Worm (Caenorhabditis elegans) whole organism, L1 larva: ENCODE results near the gene srbc-43.

Experiments
- C04F5.9 ChIP-seq: sonication (generic microtip); optimal IDR thresholded peaks from 2 replicates; lab custom pipeline; 2016; ENCODE audit warnings: missing genetic modification characterization, missing compliant biosample characterization
- C34B4.2 ChIP-seq: sonication (generic microtip); optimal IDR thresholded peaks from 2 replicates; lab custom pipeline; 2017; ENCODE audit warnings: mild to moderate bottlenecking, missing genetic modification characterization, missing compliant biosample characterization
- F16B12.6 ChIP-seq: fragments of 150-350 bp; optimal IDR thresholded peaks from 2 replicates; lab custom pipeline; 2014; ENCODE audit warnings: missing biosample characterization, missing genetic modification characterization
- Y116A8C.19 ChIP-seq: sonication (generic microtip); optimal IDR thresholded peaks from 2 replicates; lab custom pipeline; 2016; ENCODE audit warnings: missing compliant biosample characterization, missing genetic modification characterization, borderline replicate concordance
- aha-1 ChIP-seq: fragments of 150-350 bp; optimal IDR thresholded peaks from 2 replicates; lab custom pipeline; 2014; ENCODE audit warnings: missing biosample characterization, missing genetic modification characterization
- ceh-63 ChIP-seq: fragments of 200-800 bp; sonication (Bioruptor generic); optimal IDR thresholded peaks from 2 replicates; lab custom pipeline; 2018; ENCODE audit warnings: mild to moderate bottlenecking, missing genetic modification characterization, missing compliant biosample characterization
- ceh-82 ChIP-seq, 3 experiments: fragments of 150-350 bp in 1 of 3; sonication (generic microtip) in 2 of 3; optimal IDR thresholded peaks; 2 replicates each; lab custom pipeline; 2014 to 2017; ENCODE audit warnings: missing biosample characterization in 3 of 3, missing genetic modification characterization in 3 of 3
- ceh-88 ChIP-seq: fragments of 200-800 bp; sonication (Bioruptor generic); IDR thresholded peaks from 2 replicates; pipeline ENCODE4 v1.3.6; 2022; ENCODE audit warnings: missing genetic modification characterization, missing compliant biosample characterization
- ceh-90 ChIP-seq: sonication (generic microtip); optimal IDR thresholded peaks from 2 replicates; lab custom pipeline; 2016; ENCODE audit warnings: missing genetic modification characterization, missing compliant biosample characterization
- efl-1 ChIP-seq, 4 experiments: fragments of 150-350 bp; optimal IDR thresholded peaks in 3 of 4; peaks in 1 of 4; 1 replicate in 1 of 4; 2 replicates in 3 of 4; lab custom pipeline; 2014; ENCODE audit warnings: missing biosample characterization in 2 of 4, missing genetic modification characterization in 2 of 4, missing genetic modification reagents in 2 of 4
- efl-3 ChIP-seq: fragments of 200-800 bp; sonication (Bioruptor generic); optimal IDR thresholded peaks from 2 replicates; lab custom pipeline; 2018; ENCODE audit warnings: mild to moderate bottlenecking, missing genetic modification characterization, missing compliant biosample characterization
- elt-2 ChIP-seq: sonication (generic microtip); optimal IDR thresholded peaks from 2 replicates; lab custom pipeline; 2016; ENCODE audit warnings: missing genetic modification characterization, mild to moderate bottlenecking, inconsistent platforms, missing compliant biosample characterization, missing genetic modification reagents
- ets-5 ChIP-seq: fragments of 200-800 bp; sonication (Bioruptor generic); IDR thresholded peaks from 2 replicates; pipeline ENCODE4 v1.3.6; 2022; ENCODE audit warnings: missing genetic modification characterization, missing compliant biosample characterization
- fkh-10 ChIP-seq: sonication (generic microtip); optimal IDR thresholded peaks from 2 replicates; lab custom pipeline; 2017; ENCODE audit warnings: missing biosample characterization, missing genetic modification reagents, missing genetic modification characterization
- hlh-4 ChIP-seq: sonication (generic microtip); optimal IDR thresholded peaks from 2 replicates; lab custom pipeline; 2016; ENCODE audit warnings: mild to moderate bottlenecking, missing genetic modification characterization, missing compliant biosample characterization
- irx-1 ChIP-seq: sonication (generic microtip); optimal IDR thresholded peaks from 2 replicates; lab custom pipeline; 2016; ENCODE audit warnings: missing genetic modification characterization, missing compliant biosample characterization
- isw-1 ChIP-seq: fragments of 200-800 bp; sonication (Bioruptor generic); IDR thresholded peaks from 2 replicates; pipeline ENCODE4 v1.3.6; 2022; ENCODE audit warnings: missing genetic modification characterization, missing compliant biosample characterization
- lin-14 ChIP-seq: fragments of 200-800 bp; sonication (Bioruptor generic); optimal IDR thresholded peaks from 2 replicates; lab custom pipeline; 2018; ENCODE audit warnings: mild to moderate bottlenecking, missing genetic modification characterization, moderate library complexity, missing compliant biosample characterization
- lin-15B ChIP-seq: fragments of 150-350 bp; sonication (generic microtip); optimal IDR thresholded peaks from 3 replicates; lab custom pipeline; 2014; ENCODE audit warnings: missing biosample characterization, missing genetic modification characterization
- lir-3 ChIP-seq: sonication (generic microtip); optimal IDR thresholded peaks from 2 replicates; lab custom pipeline; 2016; ENCODE audit warnings: mild to moderate bottlenecking, missing genetic modification characterization, moderate library complexity, missing compliant biosample characterization; ENCODE audit not compliant: poor library complexity
- mef-2 ChIP-seq: fragments of 150-350 bp; optimal IDR thresholded peaks from 2 replicates; lab custom pipeline; 2014; ENCODE audit warnings: missing biosample characterization, missing genetic modification characterization
- nhr-11 ChIP-seq: fragments of 150-350 bp; optimal IDR thresholded peaks from 2 replicates; lab custom pipeline; 2014; ENCODE audit warnings: missing biosample characterization, missing genetic modification characterization
- nhr-12 ChIP-seq: sonication (generic microtip); optimal IDR thresholded peaks from 2 replicates; lab custom pipeline; 2017; ENCODE audit warnings: missing biosample characterization, missing genetic modification characterization
- nhr-20 ChIP-seq: sonication (generic microtip); optimal IDR thresholded peaks from 2 replicates; lab custom pipeline; 2016; ENCODE audit warnings: mild to moderate bottlenecking, missing genetic modification characterization, missing compliant biosample characterization
- nhr-237 ChIP-seq: fragments of 150-350 bp; optimal IDR thresholded peaks from 2 replicates; lab custom pipeline; 2014; ENCODE audit warnings: missing biosample characterization, missing genetic modification characterization
- nhr-47 ChIP-seq: sonication (generic microtip); optimal IDR thresholded peaks from 2 replicates; lab custom pipeline; 2016; ENCODE audit warnings: mild to moderate bottlenecking, missing genetic modification characterization, moderate library complexity, missing compliant biosample characterization
- nhr-71 ChIP-seq: sonication (generic microtip); optimal IDR thresholded peaks from 2 replicates; lab custom pipeline; 2016; ENCODE audit warnings: mild to moderate bottlenecking, missing genetic modification characterization, moderate library complexity, missing compliant biosample characterization
- nhr-76 ChIP-seq: sonication (generic microtip); optimal IDR thresholded peaks from 2 replicates; lab custom pipeline; 2017; ENCODE audit warnings: missing biosample characterization, missing genetic modification characterization
- nhr-90 ChIP-seq: sonication (generic microtip); optimal IDR thresholded peaks from 2 replicates; lab custom pipeline; 2016; ENCODE audit warnings: mild to moderate bottlenecking, missing genetic modification characterization, missing compliant biosample characterization; ENCODE audit not compliant: poor library complexity
- snpc-4 ChIP-seq: fragments of 150-350 bp; optimal IDR thresholded peaks from 2 replicates; lab custom pipeline; 2014; ENCODE audit warnings: missing biosample characterization, missing genetic modification characterization
- sptf-1 ChIP-seq: fragments of 150-350 bp; optimal IDR thresholded peaks from 2 replicates; lab custom pipeline; 2014; ENCODE audit warnings: missing biosample characterization, missing genetic modification characterization
- tbx-2 ChIP-seq: sonication (generic microtip); optimal IDR thresholded peaks from 2 replicates; lab custom pipeline; 2016; ENCODE audit warnings: missing genetic modification characterization, missing compliant biosample characterization
- tlp-1 ChIP-seq: fragments of 150-350 bp; optimal IDR thresholded peaks from 2 replicates; lab custom pipeline; 2014; ENCODE audit warnings: missing biosample characterization, missing genetic modification characterization
- unc-62 ChIP-seq: fragments of 150-350 bp; optimal IDR thresholded peaks from 2 replicates; lab custom pipeline; 2014; ENCODE audit warnings: missing biosample characterization, missing genetic modification reagents, missing genetic modification characterization
- unc-98 ChIP-seq: fragments of 200-800 bp; sonication (Bioruptor generic); IDR thresholded peaks from 2 replicates; pipeline ENCODE4 v1.3.6; 2022; ENCODE audit warnings: missing genetic modification characterization, missing compliant biosample characterization
- zag-1 ChIP-seq: fragments of 150-350 bp; optimal IDR thresholded peaks from 2 replicates; lab custom pipeline; 2014; ENCODE audit warnings: missing biosample characterization, missing genetic modification characterization

The srbc-43 gene

ce11 chrV:12790188-12790587 lies at the start of gene srbc-43:
Gene srbc-43 (minus strand): TSS chrV:12790518.
- TF ChIP-seq Y116A8C.19: no peak
- TF ChIP-seq elt-2 (tag; lab: Kevin White, UChicago): peak; percentile 7
- no peak for TF ChIP-seq efl-3 (GFP tag; lab: Kevin White, UChicago)

ce11 chrV:12835388-12835787 lies 45.1 kb upstream of the srbc-43 start, which contains the start of gene C44H9.4:
Gene C44H9.4 (plus strand): TSS chrV:12835688.
- no peak for TF ChIP-seq irx-1 (tag; lab: Kevin White, UChicago)
- TF ChIP-seq elt-2 (tag; lab: Kevin White, UChicago): no peak
- TF ChIP-seq unc-98: no peak

DNA sequence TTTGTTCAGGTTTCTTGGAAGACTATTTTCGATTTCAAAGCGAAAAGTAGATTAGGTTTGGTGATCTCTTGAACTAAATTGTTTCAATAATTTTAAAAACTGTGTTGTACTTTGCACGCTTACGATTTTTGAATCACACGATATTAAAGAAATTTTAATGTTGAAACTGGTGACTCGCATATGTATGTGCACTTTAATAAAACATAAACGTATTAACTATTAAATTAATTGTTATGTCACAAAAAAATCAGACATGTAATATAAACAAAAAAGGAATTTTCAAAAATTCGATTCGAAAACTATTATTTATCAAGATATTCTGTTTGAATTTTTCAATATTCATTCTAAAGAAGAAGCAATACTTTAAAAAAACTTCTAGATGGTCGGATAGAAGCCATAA lies 36.9 kb upstream of the srbc-43 start, which contains the start of gene ugt-15:
Gene ugt-15, plus strand, starts transcription at position 301 of the 400 bp plus-strand sequence.
- TF ChIP-seq C34B4.2 (tag; lab: Kevin White, UChicago) (no peak), ceh-82 (tag; optimal IDR thresholded peaks at IDR 0.05; lab: Kevin White, UChicago) (no peak), lin-14 (GFP tag; lab: Kevin White, UChicago) (no peak), ets-5 (GFP tag; lab: Robert Waterston, UW) (no peak), efl-1 (optimal IDR thresholded peaks at IDR 0.05; lab: Kevin White, UChicago) (no peak), efl-1 (GFP tag; optimal IDR thresholded peaks at IDR 0.05 in 1 of 2; lab: Kevin White, UChicago) (no peak), efl-3 (GFP tag; lab: Kevin White, UChicago) (no peak), nhr-76 (tag; lab: Kevin White, UChicago) (no peak), ceh-63 (GFP tag; lab: Kevin White, UChicago) (no peak), snpc-4 (no peak), nhr-90 (tag; lab: Kevin White, UChicago) (no peak), nhr-237 (no peak)
- TF ChIP-seq, all 84 proteins: peak for 0

DNA sequence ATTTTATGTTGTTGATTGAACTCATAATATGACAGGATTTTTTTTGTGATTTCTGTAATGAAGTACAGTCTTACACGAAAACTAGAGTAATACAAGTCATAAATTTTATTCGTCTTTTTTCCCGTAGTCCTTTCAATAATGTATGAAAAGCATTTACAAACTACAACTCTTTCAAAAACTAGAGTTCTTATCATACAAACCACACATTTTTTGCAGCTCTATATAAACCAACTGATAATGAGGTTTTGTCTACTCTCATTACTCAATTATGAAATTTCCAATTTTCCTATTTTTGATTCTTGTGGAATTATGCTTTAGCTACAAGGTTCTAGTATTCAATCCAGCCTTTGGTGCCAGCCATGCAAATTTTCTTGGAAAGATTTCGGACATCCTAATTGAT lies 34.5 kb upstream of the srbc-43 start, which contains the start of gene ugt-16:
Gene ugt-16, plus strand, starts transcription at position 248 of the 400 bp plus-strand sequence.
- TF ChIP-seq nhr-20 (tag; lab: Kevin White, UChicago) (peak; percentile 50), zag-1 (tag; lab: Kevin White, UChicago) (no peak), elt-2 (tag; lab: Kevin White, UChicago) (peak; percentile 78), nhr-11 (tag; lab: Kevin White, UChicago) (no peak), ets-5 (GFP tag; lab: Robert Waterston, UW) (no peak)
- TF ChIP-seq, all 84 proteins: peak for 2

ce11 chrV:12822065-12822464 lies 31.7 kb upstream of the srbc-43 start:
- TF ChIP-seq elt-2 (tag; lab: Kevin White, UChicago) (peak; percentile 64), unc-62 (no peak), nhr-20 (tag; lab: Kevin White, UChicago) (peak; percentile 44)

ce11 chrV:12819792-12820453 lies 29.6 kb upstream of the srbc-43 start, which contains the start of the genes ZC443.4 and ugt-18:
Gene ZC443.4 (minus strand): TSS chrV:12819886.
Gene ugt-18 (plus strand): TSS chrV:12820260.
- no peak for TF ChIP-seq nhr-11 (tag; lab: Kevin White, UChicago)
- no peak for TF ChIP-seq nhr-71 (tag; lab: Kevin White, UChicago)
- no peak for TF ChIP-seq lin-15B
- no peak for TF ChIP-seq aha-1 (tag; lab: Kevin White, UChicago)
- TF ChIP-seq elt-2 (tag; lab: Kevin White, UChicago): peak; percentile 19
- no peak for TF ChIP-seq nhr-47

DNA sequence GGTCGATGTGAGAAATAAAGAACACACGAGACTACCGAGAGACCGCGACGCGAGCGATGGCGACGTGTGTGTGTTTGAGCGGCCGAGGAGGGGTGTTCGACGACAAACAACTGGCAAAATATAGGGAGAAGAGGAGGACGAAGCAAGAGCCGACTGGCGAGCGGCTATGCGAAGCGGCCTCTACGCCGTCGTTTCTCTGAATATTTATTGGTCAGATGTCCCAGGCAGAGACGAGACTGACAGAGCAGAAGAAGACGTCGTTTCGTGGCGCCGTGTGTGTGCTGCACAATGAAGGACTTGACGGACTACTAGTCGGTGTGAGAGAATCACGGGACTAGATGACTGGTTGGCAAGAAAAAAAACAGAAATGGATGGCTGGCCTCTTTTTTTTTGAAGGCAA lies 28.8 kb upstream of the srbc-43 start:
- TF ChIP-seq tbx-2 (tag; lab: Kevin White, UChicago) (no peak), mef-2 (no peak), efl-3 (GFP tag; lab: Kevin White, UChicago) (no peak), irx-1 (tag; lab: Kevin White, UChicago) (no peak), nhr-12 (tag; lab: Kevin White, UChicago) (no peak), C34B4.2 (tag; lab: Kevin White, UChicago) (no peak), lin-15B (no peak), hlh-4 (tag; lab: Kevin White, UChicago) (no peak), nhr-20 (tag; lab: Kevin White, UChicago) (peak; percentile 20), fkh-10 (GFP tag; lab: Kevin White, UChicago) (peak; percentile 42), efl-1 (optimal IDR thresholded peaks at IDR 0.05; lab: Kevin White, UChicago) (no peak), efl-1 (GFP tag; optimal IDR thresholded peaks at IDR 0.05 in 1 of 2; lab: Kevin White, UChicago) (peak in 1 of 2 experiments; percentile 64), C04F5.9 (no peak), lin-14 (GFP tag; lab: Kevin White, UChicago) (peak; percentile 81), ceh-82 (tag; optimal IDR thresholded peaks at IDR 0.05; lab: Kevin White, UChicago) (peak in 1 of 3 experiments; percentile 52), tlp-1 (tag; lab: Kevin White, UChicago) (no peak), ceh-88 (GFP tag; lab: Robert Waterston, UW) (no peak), ceh-90 (no peak), lir-3 (tag; lab: Kevin White, UChicago) (peak; percentile 53), sptf-1 (tag; lab: Kevin White, UChicago) (no peak), F16B12.6 (tag; lab: Kevin White, UChicago) (no peak), Y116A8C.19 (no peak), isw-1 (GFP tag; lab: Robert Waterston, UW) (no peak; the same call in 1 of the 2 replicates)
